Worm (Caenorhabditis elegans) whole organism, midembryonic: ENCODE results near the gene ZK262.19.

ENCODE experiments used
- T22C8.4 ChIP-seq: fragments of 200-800 bp; sonication (Bioruptor generic); IDR thresholded peaks from 2 replicates; pipeline ENCODE4 v1.3.6; 2022; ENCODE audit warnings: missing genetic modification characterization, missing compliant biosample characterization
- cog-1 ChIP-seq: sonication (generic microtip); optimal IDR thresholded peaks from 2 replicates; lab custom pipeline; 2016; ENCODE audit warnings: missing genetic modification characterization, missing compliant biosample characterization
- flt-1 ChIP-seq: fragments of 200-800 bp; sonication (Bioruptor generic); IDR thresholded peaks from 2 replicates; pipeline ENCODE4 v1.3.6; 2022; ENCODE audit warnings: missing genetic modification characterization, missing compliant biosample characterization
- klf-2 ChIP-seq: fragments of 200-800 bp; sonication (Bioruptor generic); conservative IDR thresholded peaks from 2 replicates; pipeline ENCODE4 v1.3.6; 2022; ENCODE audit warnings: missing genetic modification reagents, missing genetic modification characterization, missing compliant biosample characterization
- med-1 ChIP-seq: sonication (generic microtip); optimal IDR thresholded peaks from 2 replicates; lab custom pipeline; 2017; ENCODE audit warnings: missing genetic modification characterization, mild to moderate bottlenecking, missing compliant biosample characterization, antibody characterized with exemption, missing genetic modification reagents; ENCODE audit not compliant: insufficient read depth
- ref-1 ChIP-seq: fragments of 200-800 bp; sonication (Bioruptor generic); conservative IDR thresholded peaks from 2 replicates; pipeline ENCODE4 v1.3.6; 2022; ENCODE audit warnings: missing genetic modification reagents, missing genetic modification characterization, missing compliant biosample characterization
- tab-1 ChIP-seq: fragments of 200-800 bp; sonication (Bioruptor generic); IDR thresholded peaks from 2 replicates; pipeline ENCODE4 v1.3.6; 2022; ENCODE audit warnings: missing genetic modification characterization, missing compliant biosample characterization
- ztf-23 ChIP-seq: fragments of 200-800 bp; sonication (Bioruptor generic); IDR thresholded peaks from 2 replicates; pipeline ENCODE4 v1.3.6; 2022; ENCODE audit warnings: missing genetic modification reagents, missing genetic modification characterization, missing compliant biosample characterization
- ztf-29 ChIP-seq: fragments of 200-800 bp; sonication (Bioruptor generic); IDR thresholded peaks from 2 replicates; pipeline ENCODE4 v1.3.6; 2022; ENCODE audit warnings: missing genetic modification reagents, missing genetic modification characterization, missing compliant biosample characterization

ZK262.19 gene

DNA sequence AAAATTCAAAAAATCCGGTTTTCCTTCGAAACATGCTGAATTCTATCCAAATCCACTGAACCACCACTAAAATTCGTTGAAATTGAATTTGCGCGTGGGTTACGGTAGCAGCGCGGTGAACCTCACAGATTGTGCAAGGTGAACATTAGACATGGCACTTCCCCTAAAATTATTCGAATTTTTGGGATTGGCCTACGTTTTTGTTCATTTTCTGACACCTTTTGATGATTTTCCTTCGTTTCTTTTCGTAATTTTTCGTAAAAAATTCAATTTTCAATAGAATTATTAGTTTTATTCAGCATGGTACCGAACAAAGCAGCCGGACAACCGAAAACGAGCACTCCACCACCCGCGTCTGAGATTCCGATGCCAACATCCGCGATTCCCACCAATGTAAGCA, 12.6 kb upstream of the ZK262.19 start, which contains the start of gene ZK262.8:
TSS of gene ZK262.8 (plus strand) at position 301 of the 400 bp plus-strand sequence.
- no peak for TF ChIP-seq ztf-29 (GFP tag; lab: Robert Waterston, UW)
- no peak for TF ChIP-seq ref-1 (GFP tag; lab: Robert Waterston, UW)
- TF ChIP-seq cog-1 (tag; lab: Kevin White, UChicago), result no peak
- no peak for TF ChIP-seq T22C8.4
- TF ChIP-seq flt-1 (GFP tag; lab: Robert Waterston, UW), result no peak

DNA sequence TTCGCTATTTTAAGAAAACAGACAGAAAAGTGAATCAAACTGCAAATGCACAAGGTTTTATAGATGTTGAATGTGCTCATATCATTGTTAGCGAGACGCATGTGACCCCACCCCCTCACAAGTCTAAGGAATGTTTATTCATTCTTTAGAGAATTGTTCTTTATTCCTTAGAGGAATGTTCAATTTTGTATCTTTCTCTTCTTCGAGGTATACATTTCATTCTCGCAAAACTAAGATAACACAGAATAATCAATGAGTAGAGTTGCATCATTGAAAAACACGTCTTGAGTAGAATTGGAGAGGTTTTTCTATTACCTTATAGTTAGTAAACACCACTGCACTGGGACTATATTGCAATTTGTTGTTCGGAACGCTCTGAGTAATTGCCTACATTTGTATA, 9.5 kb upstream of the ZK262.19 start, which contains the start of gene ZK262.20:
TSS of gene ZK262.20 (minus strand) at position 101 of the 400 bp plus-strand sequence.
- TF ChIP-seq ztf-23 (GFP tag; lab: Robert Waterston, UW), result no peak
- TF ChIP-seq flt-1 (GFP tag; lab: Robert Waterston, UW), result no peak
- TF ChIP-seq ref-1 (GFP tag; lab: Robert Waterston, UW), result no peak
- no peak for TF ChIP-seq ztf-29 (GFP tag; lab: Robert Waterston, UW)
- TF ChIP-seq tab-1 (GFP tag; lab: Robert Waterston, UW), result no peak
- TF ChIP-seq med-1, result no peak

DNA sequence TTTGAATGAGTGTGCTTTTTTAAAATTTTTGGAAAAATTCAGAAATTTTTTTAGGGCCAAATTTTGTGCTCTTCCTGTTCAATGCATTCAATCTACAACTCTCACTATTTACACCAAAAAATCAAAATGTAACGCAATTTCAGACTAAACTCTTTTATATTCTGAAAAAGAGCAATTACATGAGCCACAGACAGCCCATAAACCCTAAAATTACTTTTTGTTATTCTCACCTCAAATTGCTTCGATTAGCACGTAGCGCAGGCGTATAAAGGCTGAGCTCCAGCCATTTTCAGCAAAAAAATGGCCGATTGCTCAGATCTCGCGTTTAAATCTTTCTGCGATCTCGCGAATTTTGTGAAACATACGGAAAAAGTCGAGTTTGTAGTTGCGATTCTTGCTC, 6.0 kb upstream of the ZK262.19 start, which contains the start of gene srw-82:
TSS of gene srw-82 (plus strand) at position 301 of the 400 bp plus-strand sequence.
- TF ChIP-seq T22C8.4 (no peak), ref-1 (GFP tag; lab: Robert Waterston, UW) (no peak), ztf-29 (GFP tag; lab: Robert Waterston, UW) (no peak), ztf-23 (GFP tag; lab: Robert Waterston, UW) (no peak), klf-2 (GFP tag; lab: Robert Waterston, UW) (no peak), cog-1 (tag; lab: Kevin White, UChicago) (no peak), med-1 (no peak), flt-1 (GFP tag; lab: Robert Waterston, UW) (no peak), tab-1 (GFP tag; lab: Robert Waterston, UW) (no peak)

DNA sequence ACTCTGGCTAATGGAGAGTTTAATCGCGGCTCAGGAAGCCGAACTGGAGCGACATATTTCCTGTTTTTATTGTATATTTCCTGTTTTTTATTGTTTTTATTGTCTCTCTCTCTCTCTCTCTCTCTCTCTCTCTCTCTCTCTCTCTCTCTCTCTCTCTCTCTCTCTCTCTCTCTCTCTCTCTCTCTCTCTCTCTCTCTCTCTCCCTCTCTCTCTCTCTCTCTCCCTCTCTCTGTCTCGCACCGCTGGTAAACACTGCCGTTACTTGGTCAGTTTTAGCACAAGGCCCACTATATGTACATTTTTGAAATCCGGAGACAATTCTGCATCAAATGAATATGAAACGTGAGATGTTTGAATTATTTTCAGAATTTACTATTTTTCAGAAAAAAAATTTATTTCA, 5.4 kb upstream of the ZK262.19 start:
- no peak for TF ChIP-seq med-1
- TF ChIP-seq ref-1 (GFP tag; lab: Robert Waterston, UW), result no peak
- TF ChIP-seq ztf-23 (GFP tag; lab: Robert Waterston, UW), result no peak
- no peak for TF ChIP-seq klf-2 (GFP tag; lab: Robert Waterston, UW)
- no peak for TF ChIP-seq flt-1 (GFP tag; lab: Robert Waterston, UW)
- no peak for TF ChIP-seq cog-1 (tag; lab: Kevin White, UChicago)
- TF ChIP-seq tab-1 (GFP tag; lab: Robert Waterston, UW), result no peak
- no peak for TF ChIP-seq T22C8.4
- no peak for TF ChIP-seq ztf-29 (GFP tag; lab: Robert Waterston, UW)

DNA sequence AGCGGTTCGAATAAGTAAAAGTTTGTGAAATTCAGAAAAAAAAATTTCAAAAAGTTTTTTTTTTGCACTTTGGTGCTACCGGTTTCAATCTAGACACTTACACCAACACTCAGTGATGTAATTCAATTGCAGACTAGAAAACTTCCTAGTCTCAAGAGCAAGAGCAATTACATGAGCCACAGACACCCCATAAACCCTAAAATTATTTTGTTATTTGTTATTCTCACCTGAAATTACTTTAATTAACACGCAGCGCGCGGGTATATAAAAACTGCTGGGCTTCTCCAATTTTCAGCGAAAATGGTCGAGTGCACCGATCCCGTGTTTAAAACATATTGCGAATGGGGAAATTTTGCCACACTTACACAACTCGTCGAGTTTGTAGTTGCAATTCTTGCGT, 836 bp upstream of the ZK262.19 start, which contains the start of gene srw-83:
TSS of gene srw-83 (plus strand) at position 301 of the 400 bp plus-strand sequence.
- TF ChIP-seq klf-2 (GFP tag; lab: Robert Waterston, UW), result no peak
- TF ChIP-seq ztf-29 (GFP tag; lab: Robert Waterston, UW), result no peak
- TF ChIP-seq T22C8.4, result no peak
- no peak for TF ChIP-seq ref-1 (GFP tag; lab: Robert Waterston, UW)
- no peak for TF ChIP-seq flt-1 (GFP tag; lab: Robert Waterston, UW)

DNA sequence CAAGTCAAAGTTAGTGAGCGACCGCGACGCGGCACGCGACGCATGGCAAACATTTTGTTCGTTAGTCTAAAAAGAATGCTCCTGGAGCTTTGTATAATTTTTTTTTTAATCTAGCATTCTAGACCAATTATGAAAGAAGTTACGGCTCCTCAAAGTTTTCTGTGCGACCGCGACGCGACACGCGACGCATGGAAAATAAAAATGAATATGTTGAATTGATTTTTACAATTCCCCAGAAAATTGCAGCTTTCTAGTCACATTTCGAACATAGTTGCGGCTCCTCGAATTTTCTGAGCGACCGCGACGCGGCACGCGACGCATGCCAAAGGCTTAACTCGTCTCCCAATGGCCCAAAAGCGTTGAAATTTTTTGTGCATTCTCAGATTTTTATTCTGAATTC, 973 bp downstream of the ZK262.19 start, which contains the start of gene ZK262.4:
TSS of gene ZK262.4 (minus strand) at position 101 of the 400 bp plus-strand sequence.
- no peak for TF ChIP-seq ztf-23 (GFP tag; lab: Robert Waterston, UW)
- no peak for TF ChIP-seq ref-1 (GFP tag; lab: Robert Waterston, UW)
- TF ChIP-seq flt-1 (GFP tag; lab: Robert Waterston, UW), result no peak
- no peak for TF ChIP-seq cog-1 (tag; lab: Kevin White, UChicago)
- TF ChIP-seq T22C8.4, result no peak
- no peak for TF ChIP-seq med-1
- TF ChIP-seq klf-2 (GFP tag; lab: Robert Waterston, UW), result no peak

DNA sequence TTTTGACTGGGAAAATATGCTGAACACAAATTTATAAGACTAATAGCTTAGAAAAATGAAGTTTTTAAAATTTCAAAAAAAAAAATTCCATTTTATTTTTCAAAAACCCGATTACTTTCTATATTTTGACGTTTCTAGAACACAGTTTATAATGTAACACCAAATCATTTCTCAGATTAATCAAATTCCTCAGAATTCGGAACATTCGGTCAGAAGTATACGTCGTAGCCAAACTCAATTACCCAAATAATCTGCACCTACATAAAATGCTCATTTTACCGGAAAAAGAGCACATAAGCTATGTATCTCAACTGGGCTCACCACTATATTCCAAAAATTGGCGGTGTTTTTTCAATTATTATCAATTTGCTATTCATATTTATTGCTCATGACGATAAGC, 4.6 kb downstream of the ZK262.19 start, which contains the start of gene srj-26:
TSS of gene srj-26 (plus strand) at position 301 of the 400 bp plus-strand sequence.
- TF ChIP-seq flt-1 (GFP tag; lab: Robert Waterston, UW) (no peak), klf-2 (GFP tag; lab: Robert Waterston, UW) (no peak), ref-1 (GFP tag; lab: Robert Waterston, UW) (no peak), tab-1 (GFP tag; lab: Robert Waterston, UW) (no peak), ztf-23 (GFP tag; lab: Robert Waterston, UW) (no peak), cog-1 (tag; lab: Kevin White, UChicago) (no peak), med-1 (no peak), T22C8.4 (no peak), ztf-29 (GFP tag; lab: Robert Waterston, UW) (no peak)

DNA sequence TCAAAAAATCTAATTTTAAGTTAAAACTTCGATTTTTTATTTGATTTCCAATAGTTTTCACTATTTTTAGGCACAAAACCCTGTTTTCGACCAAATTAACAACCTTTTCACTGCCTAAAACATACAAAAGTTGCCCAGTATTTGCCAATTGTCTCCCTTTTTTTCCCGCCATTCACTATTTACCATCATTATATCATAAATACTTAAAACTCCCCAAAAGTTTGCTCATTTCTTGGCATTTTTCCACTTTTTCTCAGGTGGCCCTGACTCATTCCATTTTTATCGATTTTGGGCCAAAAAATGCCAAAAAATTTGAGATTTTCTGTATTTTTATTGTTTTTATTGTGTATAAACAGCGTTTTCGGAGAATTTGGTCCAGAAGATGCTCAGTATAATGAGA, 11.4 kb downstream of the ZK262.19 start, which contains the start of gene txt-8:
TSS of gene txt-8 (plus strand) at position 301 of the 400 bp plus-strand sequence.
- no peak for TF ChIP-seq ref-1 (GFP tag; lab: Robert Waterston, UW)
- TF ChIP-seq klf-2 (GFP tag; lab: Robert Waterston, UW), result no peak
- TF ChIP-seq cog-1 (tag; lab: Kevin White, UChicago), result no peak
- no peak for TF ChIP-seq T22C8.4
- TF ChIP-seq ztf-23 (GFP tag; lab: Robert Waterston, UW), result no peak
- TF ChIP-seq ztf-29 (GFP tag; lab: Robert Waterston, UW), result no peak
- TF ChIP-seq med-1, result no peak

DNA sequence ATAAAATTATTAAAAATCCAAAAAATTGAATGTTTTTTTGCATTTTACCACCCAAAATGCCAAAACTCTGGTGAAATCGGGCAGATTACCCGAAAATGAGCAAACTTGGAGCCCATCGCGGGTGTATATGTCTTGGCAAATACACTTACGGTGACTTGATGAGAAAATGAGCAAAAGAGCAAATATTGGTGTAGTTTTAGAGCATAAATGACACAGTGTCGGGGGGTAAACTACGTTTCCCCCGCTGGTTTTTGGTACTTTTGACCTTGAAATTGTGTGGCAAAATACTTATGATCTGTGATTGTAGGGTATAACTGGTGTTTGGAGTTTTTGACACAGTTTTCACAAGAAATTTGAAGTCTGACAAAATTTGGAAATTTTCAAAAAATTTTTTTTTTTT, 12.6 kb downstream of the ZK262.19 start, which contains the start of gene ZK262.2:
TSS of gene ZK262.2 (minus strand) at position 101 of the 400 bp plus-strand sequence.
- TF ChIP-seq klf-2 (GFP tag; lab: Robert Waterston, UW) (no peak), ztf-29 (GFP tag; lab: Robert Waterston, UW) (no peak), ztf-23 (GFP tag; lab: Robert Waterston, UW) (no peak), ref-1 (GFP tag; lab: Robert Waterston, UW) (no peak), cog-1 (tag; lab: Kevin White, UChicago) (no peak), tab-1 (GFP tag; lab: Robert Waterston, UW) (no peak)

DNA sequence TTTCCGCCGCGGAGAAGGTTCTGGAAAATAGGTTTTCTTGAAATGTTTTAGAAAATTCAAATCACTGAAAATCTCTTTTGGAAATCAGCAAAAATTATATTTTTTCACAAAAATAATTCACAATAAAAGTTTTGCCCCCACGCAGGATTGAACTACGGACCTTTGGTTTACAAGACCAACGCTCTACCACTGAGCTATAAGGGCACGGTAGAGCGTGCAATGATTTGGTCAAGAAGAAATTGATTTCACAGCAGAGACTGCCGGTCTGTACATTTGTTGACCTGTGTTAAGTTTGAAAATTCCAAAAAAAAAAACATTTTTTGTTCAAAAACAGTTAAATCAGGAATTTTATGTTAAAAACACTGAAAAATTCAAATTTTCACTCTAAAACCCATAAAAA, 13.1 kb downstream of the ZK262.19 start:
- TF ChIP-seq klf-2 (GFP tag; lab: Robert Waterston, UW), result no peak
- TF ChIP-seq tab-1 (GFP tag; lab: Robert Waterston, UW), result no peak
- TF ChIP-seq flt-1 (GFP tag; lab: Robert Waterston, UW), result no peak
- TF ChIP-seq ref-1 (GFP tag; lab: Robert Waterston, UW), result no peak
- no peak for TF ChIP-seq ztf-29 (GFP tag; lab: Robert Waterston, UW)
- no peak for TF ChIP-seq med-1
- no peak for TF ChIP-seq ztf-23 (GFP tag; lab: Robert Waterston, UW)
- no peak for TF ChIP-seq T22C8.4
- no peak for TF ChIP-seq cog-1 (tag; lab: Kevin White, UChicago)
